Fruit fly (Drosophila melanogaster): ENCODE data around the gene Sox21a.

The Sox21a gene

DNA sequence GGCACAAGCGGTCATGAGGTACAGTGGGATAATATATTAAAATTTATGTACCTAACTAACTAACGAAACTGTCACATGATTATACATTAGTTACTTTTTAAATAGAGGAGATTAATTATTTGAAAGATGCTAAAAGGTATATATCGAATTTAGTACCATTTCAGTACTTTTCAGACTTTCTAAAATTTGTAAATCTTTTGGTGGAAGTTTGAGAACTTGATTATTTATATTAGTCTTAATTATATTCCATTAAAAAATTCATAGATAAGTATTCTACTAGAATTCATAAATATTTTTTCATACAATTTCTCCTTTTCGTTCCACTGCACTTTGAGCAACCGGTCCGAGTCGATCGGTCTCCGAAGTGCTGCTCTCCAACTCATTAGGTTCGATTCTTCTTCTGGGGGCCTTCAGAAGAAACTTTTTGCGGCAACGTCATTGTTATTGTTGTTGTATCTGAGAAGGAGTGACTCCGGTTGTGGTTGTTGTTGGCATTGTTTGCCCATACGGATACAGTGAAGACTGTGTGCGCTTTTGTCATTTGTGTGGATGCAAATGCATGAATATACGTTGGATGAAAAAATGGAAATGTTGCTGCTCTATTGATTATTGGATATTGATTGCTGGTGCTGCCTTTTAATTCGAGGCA lies 37.9 kb upstream of the Sox21a start:
- TF ChIP-seq CG12768 (GFP tag; optimal IDR thresholded peaks at IDR 0.05) (no peak), CG11617 (GFP tag; optimal IDR thresholded peaks at IDR 0.05) (no peak), Clk (GFP tag; optimal IDR thresholded peaks at IDR 0.05) (no peak), CG7101 (tag; optimal IDR thresholded peaks at IDR 0.05) (no peak), CG1620 (GFP tag; optimal IDR thresholded peaks at IDR 0.05) (no peak)

DNA sequence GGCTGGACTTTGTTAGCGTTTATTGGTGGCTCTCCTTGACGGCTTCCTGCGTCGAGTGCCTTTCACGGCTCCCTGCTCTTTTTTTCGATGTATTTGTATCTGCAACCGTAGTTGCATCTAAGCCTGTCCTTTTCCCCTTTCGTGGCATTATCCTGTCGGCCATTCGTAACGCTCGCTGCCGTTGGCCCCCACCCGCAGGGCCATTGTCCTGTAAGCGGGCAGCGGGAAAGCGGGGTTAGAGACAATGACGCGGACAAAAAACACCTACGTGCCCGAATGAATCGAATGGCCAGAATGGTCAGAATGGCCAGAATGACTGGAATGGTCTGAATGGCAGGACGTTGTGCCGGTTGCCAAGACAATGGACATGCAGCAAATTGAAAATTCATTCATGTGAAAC lies 27.6 kb upstream of the Sox21a start:
- TF ChIP-seq Crg-1 (GFP tag; optimal IDR thresholded peaks at IDR 0.05) = no peak
- no peak for TF ChIP-seq CG11617 (GFP tag; optimal IDR thresholded peaks at IDR 0.05)

DNA sequence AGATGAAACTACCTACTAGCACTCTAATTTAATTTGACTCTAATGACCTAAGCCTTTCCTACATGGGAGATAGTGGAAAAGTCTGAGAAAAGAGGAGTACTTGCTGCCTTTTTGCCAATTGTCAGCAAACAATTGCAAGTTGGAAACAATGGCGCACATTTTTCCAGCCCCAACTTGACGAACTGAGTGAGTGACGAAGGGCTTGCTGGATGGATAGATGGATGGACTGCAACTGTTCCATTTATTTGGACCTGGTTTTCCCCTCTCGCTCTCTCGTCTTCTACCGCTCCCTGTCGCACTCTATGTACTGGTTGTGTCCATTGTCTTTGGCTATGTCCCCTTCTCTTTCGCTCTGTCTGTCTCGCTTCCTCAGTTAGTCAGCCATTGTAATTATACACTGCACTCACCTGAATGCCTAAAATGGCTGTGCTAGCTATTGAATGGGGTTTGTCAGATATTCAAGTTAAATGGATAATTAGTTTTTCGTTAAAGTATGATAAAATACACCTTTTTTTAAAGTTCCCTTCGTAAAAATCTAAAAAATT lies 25.0 kb upstream of the Sox21a start:
- no peak for TF ChIP-seq CG1620 (GFP tag; optimal IDR thresholded peaks at IDR 0.05)
- no peak for TF ChIP-seq CG7045 (GFP tag; optimal IDR thresholded peaks at IDR 0.05)
- no peak for TF ChIP-seq CG12768 (GFP tag; optimal IDR thresholded peaks at IDR 0.05)
- no peak for TF ChIP-seq Mnt (GFP tag; optimal IDR thresholded peaks at IDR 0.05)
- TF ChIP-seq Crg-1 (GFP tag; optimal IDR thresholded peaks at IDR 0.05) = no peak
- TF ChIP-seq CG33017 (tag; optimal IDR thresholded peaks at IDR 0.05) = no peak
- TF ChIP-seq cnc (optimal IDR thresholded peaks at IDR 0.05) = no peak
- no peak for TF ChIP-seq pad (GFP tag; optimal IDR thresholded peaks at IDR 0.05)
- no peak for TF ChIP-seq CG14711 (tag; optimal IDR thresholded peaks at IDR 0.05)
- no peak for TF ChIP-seq CG7101 (tag; optimal IDR thresholded peaks at IDR 0.05)
- no peak for TF ChIP-seq bab1 (GFP tag; optimal IDR thresholded peaks at IDR 0.05)
- TF ChIP-seq kay (GFP tag; ENCODE audit: borderline replicate concordance) = no peak
- no peak for TF ChIP-seq Hr96 (GFP tag; optimal IDR thresholded peaks at IDR 0.05)

DNA sequence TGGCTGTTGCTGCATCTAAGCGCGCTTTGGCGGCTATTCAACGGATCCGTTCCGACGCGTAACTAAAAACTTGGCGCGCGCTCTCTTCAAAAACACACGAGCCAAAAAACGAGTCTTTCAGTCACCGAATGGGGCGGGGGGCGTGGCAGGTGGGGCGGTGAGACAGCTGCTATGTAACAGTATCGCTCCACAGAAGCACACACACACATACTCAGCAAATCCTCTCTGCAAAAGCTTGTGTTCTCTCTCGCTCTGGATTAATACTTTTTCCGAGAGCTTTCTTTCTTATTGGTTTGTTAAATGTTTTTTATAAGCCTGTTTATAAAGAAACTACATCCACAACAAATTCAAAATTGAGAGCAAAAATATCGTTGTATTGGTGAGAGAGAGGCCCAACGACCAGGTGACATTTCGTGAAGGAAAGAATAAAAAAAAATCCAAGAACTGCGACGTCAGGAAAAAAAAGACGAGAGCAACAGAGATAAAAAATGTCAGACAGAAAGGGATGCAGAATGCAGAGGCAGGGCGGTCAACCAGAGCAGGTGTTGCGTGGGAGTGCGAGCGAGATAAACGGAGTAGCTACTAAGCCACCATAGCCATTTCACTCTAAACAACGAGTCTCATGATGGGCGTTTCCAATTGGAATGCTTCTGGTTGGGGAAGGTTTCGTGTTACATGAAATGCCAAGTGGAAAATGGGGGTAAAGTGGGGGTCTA lies 23.5 kb upstream of the Sox21a start, which contains the start of gene Sox21b:
Gene Sox21b, minus strand, starts transcription at position 51 of the 716 bp plus-strand sequence.
- TF ChIP-seq CG7101 (tag; optimal IDR thresholded peaks at IDR 0.05) = no peak
- TF ChIP-seq Mnt (GFP tag; optimal IDR thresholded peaks at IDR 0.05) = no peak
- TF ChIP-seq Clk (GFP tag; optimal IDR thresholded peaks at IDR 0.05) = no peak
- TF ChIP-seq CG7045 (GFP tag; optimal IDR thresholded peaks at IDR 0.05) = peak; percentile 11
- TF ChIP-seq CG11617 (GFP tag; optimal IDR thresholded peaks at IDR 0.05) = no peak
- TF ChIP-seq ovo (GFP tag; optimal IDR thresholded peaks at IDR 0.05) = no peak
- TF ChIP-seq pad (GFP tag; optimal IDR thresholded peaks at IDR 0.05) = peak; percentile 76
- no peak for TF ChIP-seq cic (GFP tag; optimal IDR thresholded peaks at IDR 0.05)
- no peak for TF ChIP-seq CG12768 (GFP tag; optimal IDR thresholded peaks at IDR 0.05)
- peak; percentile 22 for TF ChIP-seq Hr96 (GFP tag; optimal IDR thresholded peaks at IDR 0.05)
- peak; percentile 34 for TF ChIP-seq tj (GFP tag; optimal IDR thresholded peaks at IDR 0.05)
- no peak for TF ChIP-seq kay (GFP tag; ENCODE audit: borderline replicate concordance)
- no peak for TF ChIP-seq toe (GFP tag; optimal IDR thresholded peaks at IDR 0.05)

DNA sequence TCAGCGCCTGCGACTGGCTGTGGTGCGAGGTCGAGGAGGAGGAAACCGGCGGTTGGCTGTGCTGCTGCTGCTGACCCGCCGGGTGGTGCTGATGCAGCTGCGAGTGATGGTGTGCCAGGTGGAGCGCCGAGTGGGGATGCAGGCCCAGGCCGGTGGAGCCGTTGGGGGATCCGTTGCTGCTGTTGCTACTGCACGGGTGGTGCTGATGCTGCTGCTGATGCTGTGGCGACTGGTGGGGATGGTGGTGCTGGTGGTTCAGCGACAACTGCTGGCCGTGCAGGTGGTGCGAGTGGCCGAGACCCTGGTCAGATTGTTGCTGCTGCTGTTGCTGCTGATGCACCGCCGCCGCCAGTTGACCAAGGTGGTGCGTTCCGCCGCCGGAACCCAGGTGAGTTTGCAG lies 17.7 kb upstream of the Sox21a start:
- TF ChIP-seq CG12768 (GFP tag; optimal IDR thresholded peaks at IDR 0.05) (no peak), Clk (GFP tag; optimal IDR thresholded peaks at IDR 0.05) (no peak)

DNA sequence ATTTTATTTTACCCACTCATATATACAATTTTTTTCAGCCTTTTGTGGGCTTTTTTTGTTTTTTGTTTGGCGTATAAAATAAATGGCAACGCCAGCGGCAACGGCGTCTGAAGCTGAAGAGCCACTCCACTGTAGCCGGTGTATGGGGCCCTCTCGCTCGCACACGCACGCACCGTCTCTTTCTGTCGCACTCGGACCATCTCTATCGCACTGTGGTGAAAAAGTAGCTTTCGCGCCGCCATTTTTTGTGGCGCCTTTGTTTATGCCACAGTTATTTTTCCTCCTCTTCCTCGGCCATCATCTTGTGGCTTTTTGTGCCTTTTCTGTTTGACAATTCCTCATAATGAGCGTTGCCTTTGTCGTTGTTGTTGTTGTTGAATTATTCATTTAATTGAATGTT lies 14.1 kb upstream of the Sox21a start:
- TF ChIP-seq ovo (GFP tag; optimal IDR thresholded peaks at IDR 0.05) (no peak), Hr96 (GFP tag; optimal IDR thresholded peaks at IDR 0.05) (no peak), kay (GFP tag; ENCODE audit: borderline replicate concordance) (no peak), toe (GFP tag; optimal IDR thresholded peaks at IDR 0.05) (no peak), tj (GFP tag; optimal IDR thresholded peaks at IDR 0.05) (no peak), CG1620 (GFP tag; optimal IDR thresholded peaks at IDR 0.05) (no peak), cnc (optimal IDR thresholded peaks at IDR 0.05) (no peak), pad (GFP tag; optimal IDR thresholded peaks at IDR 0.05) (no peak), CG33017 (tag; optimal IDR thresholded peaks at IDR 0.05) (no peak), cic (GFP tag; optimal IDR thresholded peaks at IDR 0.05) (no peak), bab1 (GFP tag; optimal IDR thresholded peaks at IDR 0.05) (no peak), Clk (GFP tag; optimal IDR thresholded peaks at IDR 0.05) (no peak), CG11617 (GFP tag; optimal IDR thresholded peaks at IDR 0.05) (no peak), CG5204 (GFP tag; optimal IDR thresholded peaks at IDR 0.05) (no peak), CG7101 (tag; optimal IDR thresholded peaks at IDR 0.05) (no peak), CG7045 (GFP tag; optimal IDR thresholded peaks at IDR 0.05) (no peak)

DNA sequence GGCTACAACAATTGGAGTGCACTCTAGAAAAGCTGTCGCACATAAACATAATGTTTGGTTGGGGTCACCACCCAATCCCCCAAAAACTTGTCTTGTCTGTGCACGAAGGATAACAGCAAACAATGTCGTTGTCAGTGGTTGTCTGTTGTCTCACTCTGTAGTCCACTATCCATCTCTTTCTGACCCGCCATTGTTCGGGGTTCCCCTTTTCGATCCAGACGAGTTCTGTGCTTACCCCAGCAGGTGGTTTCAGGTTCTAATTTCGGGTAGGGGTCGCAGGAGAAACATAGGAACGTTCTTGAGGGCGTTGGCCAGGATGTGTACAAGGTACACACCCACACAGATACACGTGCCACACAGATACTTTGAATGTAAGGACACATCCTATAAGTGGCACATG lies 10.8 kb upstream of the Sox21a start:
- TF ChIP-seq kay (GFP tag; ENCODE audit: borderline replicate concordance) (no peak), Clk (GFP tag; optimal IDR thresholded peaks at IDR 0.05) (no peak), CG1620 (GFP tag; optimal IDR thresholded peaks at IDR 0.05) (no peak), pad (GFP tag; optimal IDR thresholded peaks at IDR 0.05) (no peak), Crg-1 (GFP tag; optimal IDR thresholded peaks at IDR 0.05) (no peak), CG11617 (GFP tag; optimal IDR thresholded peaks at IDR 0.05) (no peak), toe (GFP tag; optimal IDR thresholded peaks at IDR 0.05) (no peak), CG14711 (tag; optimal IDR thresholded peaks at IDR 0.05) (no peak), bab1 (GFP tag; optimal IDR thresholded peaks at IDR 0.05) (no peak)
